Fruit fly (Drosophila melanogaster) whole organism, embryonic: Measurements from ENCODE around the gene UQCR-C2.

Experiments used
- Bgb ChIP-seq: fragments of 200-800 bp; sonication (Bioruptor generic); IDR thresholded peaks from 2 replicates; pipeline ENCODE4 v1.3.6; 2022; ENCODE audit warnings: missing biosample characterization, missing genetic modification characterization; ENCODE audit not compliant: partially characterized antibody
- Blimp-1 ChIP-seq: fragments of 200-800 bp; sonication (Bioruptor generic); optimal IDR thresholded peaks from 3 replicates; lab custom pipeline; 2018; ENCODE audit warnings: missing biosample characterization, missing genetic modification characterization, mild to moderate bottlenecking, moderate library complexity, missing genetic modification reagents
- CG10267 ChIP-seq: fragments of 200-800 bp; sonication (Bioruptor generic); optimal IDR thresholded peaks from 2 replicates; lab custom pipeline; 2018; ENCODE audit warnings: missing biosample characterization, mild to moderate bottlenecking, missing genetic modification characterization, moderate library complexity
- CG13287 ChIP-seq: fragments of 200-800 bp; sonication (Bioruptor generic); IDR thresholded peaks from 2 replicates; pipeline ENCODE4 v1.3.6; 2022; ENCODE audit warnings: missing biosample characterization, missing genetic modification characterization; ENCODE audit not compliant: partially characterized antibody
- CG14441 ChIP-seq: fragments of 200-800 bp; sonication (Bioruptor generic); IDR thresholded peaks from 2 replicates; pipeline ENCODE4 v1.3.6; 2022; ENCODE audit warnings: missing biosample characterization, missing genetic modification characterization
- CG14710 ChIP-seq: fragments of 200-800 bp; sonication (Bioruptor generic); optimal IDR thresholded peaks from 3 replicates; lab custom pipeline; 2019; ENCODE audit warnings: missing biosample characterization, mild to moderate bottlenecking, missing genetic modification characterization, moderate library complexity
- CG1603 ChIP-seq: fragments of 200-800 bp; sonication (Bioruptor generic); optimal IDR thresholded peaks from 2 replicates; lab custom pipeline; 2019; ENCODE audit warnings: missing biosample characterization, mild to moderate bottlenecking, missing genetic modification characterization, moderate library complexity
- CG17829 ChIP-seq: fragments of 200-800 bp; optimal IDR thresholded peaks from 2 replicates; lab custom pipeline; 2019; ENCODE audit warnings: missing biosample characterization, mild to moderate bottlenecking, missing genetic modification characterization, moderate library complexity
- CG17912 ChIP-seq: fragments of 200-800 bp; sonication (Bioruptor generic); optimal IDR thresholded peaks from 2 replicates; lab custom pipeline; 2018; ENCODE audit warnings: missing biosample characterization, mild to moderate bottlenecking, missing genetic modification characterization
- CG2116 ChIP-seq: fragments of 200-800 bp; sonication (Bioruptor generic); optimal IDR thresholded peaks from 3 replicates; lab custom pipeline; 2018; ENCODE audit warnings: missing biosample characterization, mild to moderate bottlenecking, missing genetic modification characterization
- CG2129 ChIP-seq: fragments of 200-800 bp; sonication (Bioruptor generic); IDR thresholded peaks from 2 replicates; pipeline ENCODE4 v1.3.6; 2022; ENCODE audit warnings: missing biosample characterization, missing genetic modification characterization; ENCODE audit not compliant: partially characterized antibody
- CG4360 ChIP-seq: fragments of 200-800 bp; sonication (Bioruptor generic); IDR thresholded peaks from 2 replicates; pipeline ENCODE4 v1.3.6; 2022; ENCODE audit warnings: missing biosample characterization, missing genetic modification characterization
- CG6791 ChIP-seq: fragments of 200-800 bp; sonication (Bioruptor generic); IDR thresholded peaks from 3 replicates; pipeline ENCODE4 v1.3.6; 2022; ENCODE audit warnings: missing biosample characterization, missing genetic modification characterization; ENCODE audit not compliant: partially characterized antibody
- CG7745 ChIP-seq: fragments of 200-800 bp; sonication (Bioruptor generic); optimal IDR thresholded peaks from 2 replicates; lab custom pipeline; 2018; ENCODE audit warnings: missing biosample characterization, mild to moderate bottlenecking, missing genetic modification characterization, moderate library complexity
- CG7839 ChIP-seq: fragments of 200-800 bp; sonication (Bioruptor generic); optimal IDR thresholded peaks from 3 replicates; lab custom pipeline; 2018; ENCODE audit warnings: missing biosample characterization, mild to moderate bottlenecking, missing genetic modification characterization, moderate library complexity
- CG9215 ChIP-seq: fragments of 200-800 bp; sonication (Bioruptor generic); IDR thresholded peaks from 2 replicates; pipeline ENCODE4 v1.3.6; 2022; ENCODE audit warnings: missing biosample characterization, missing genetic modification characterization
- Chrac-16 ChIP-seq: fragments of 200-800 bp; sonication (Bioruptor generic); optimal IDR thresholded peaks from 3 replicates; lab custom pipeline; 2016; ENCODE audit warnings: missing biosample characterization, missing genetic modification characterization
- D19B ChIP-seq: fragments of 200-800 bp; sonication (Bioruptor generic); optimal IDR thresholded peaks from 2 replicates; lab custom pipeline; 2017; ENCODE audit warnings: missing biosample characterization, mild to moderate bottlenecking, missing genetic modification characterization
- Dll ChIP-seq: fragments of 200-800 bp; sonication (Bioruptor generic); IDR thresholded peaks from 4 replicates; pipeline ENCODE4 v1.3.6; 2022; ENCODE audit warnings: missing biosample characterization, missing genetic modification characterization; ENCODE audit not compliant: partially characterized antibody
- Doc3 ChIP-seq: fragments of 200-800 bp; sonication (Bioruptor generic); IDR thresholded peaks from 3 replicates; pipeline ENCODE4 v1.3.6; 2022; ENCODE audit warnings: missing biosample characterization, missing genetic modification characterization; ENCODE audit not compliant: partially characterized antibody
- Dp ChIP-seq: fragments of 200-800 bp; sonication (Bioruptor generic); optimal IDR thresholded peaks from 2 replicates; lab custom pipeline; 2018; ENCODE audit warnings: missing biosample characterization, mild to moderate bottlenecking, missing genetic modification characterization, moderate library complexity
- Dref ChIP-seq: fragments of 200-800 bp; sonication (Bioruptor generic); IDR thresholded peaks from 2 replicates; pipeline ENCODE4 v1.3.6; 2022; ENCODE audit warnings: missing biosample characterization, missing genetic modification characterization
- Drgx ChIP-seq: fragments of 200-800 bp; sonication (Bioruptor generic); IDR thresholded peaks from 2 replicates; pipeline ENCODE4 v1.3.6; 2022; ENCODE audit warnings: missing biosample characterization, missing genetic modification characterization
- E2f2 ChIP-seq: fragments of 200-800 bp; sonication (Bioruptor generic); IDR thresholded peaks from 2 replicates; pipeline ENCODE4 v1.3.6; 2022; ENCODE audit warnings: missing biosample characterization, missing genetic modification characterization
- Fer2 ChIP-seq: fragments of 200-800 bp; sonication (Bioruptor generic); optimal IDR thresholded peaks from 2 replicates; lab custom pipeline; 2018; ENCODE audit warnings: missing biosample characterization, mild to moderate bottlenecking, missing genetic modification characterization, moderate library complexity
- HLHmδ ChIP-seq: fragments of 200-800 bp; sonication (Bioruptor generic); optimal IDR thresholded peaks from 2 replicates; lab custom pipeline; 2018; ENCODE audit warnings: missing biosample characterization, mild to moderate bottlenecking, missing genetic modification characterization, moderate library complexity
- HmgZ ChIP-seq: fragments of 200-800 bp; sonication (Bioruptor generic); optimal IDR thresholded peaks from 2 replicates; lab custom pipeline; 2018; ENCODE audit warnings: missing biosample characterization, mild to moderate bottlenecking, missing genetic modification characterization
- MBD-R2 ChIP-seq: fragments of 200-800 bp; sonication (Bioruptor generic); IDR thresholded peaks from 2 replicates; pipeline ENCODE4 v1.3.6; 2022; ENCODE audit warnings: missing biosample characterization, missing genetic modification characterization
- MESR4 ChIP-seq: fragments of 200-800 bp; sonication (Bioruptor generic); optimal IDR thresholded peaks from 2 replicates; lab custom pipeline; 2018; ENCODE audit warnings: missing biosample characterization, mild to moderate bottlenecking, missing genetic modification characterization, moderate library complexity
- Med ChIP-seq: fragments of 200-800 bp; sonication (Bioruptor generic); peaks from one replicate; lab custom pipeline; 2016; ENCODE audit warnings: missing biosample characterization, missing genetic modification characterization, mild to moderate bottlenecking, inconsistent platforms, moderate library complexity
- Sry-δ ChIP-seq: fragments of 200-800 bp; sonication (Bioruptor generic); optimal IDR thresholded peaks from 2 replicates; lab custom pipeline; 2016; ENCODE audit warnings: missing biosample characterization, missing genetic modification characterization
- YL-1 ChIP-seq: fragments of 200-800 bp; sonication (Bioruptor generic); optimal IDR thresholded peaks from 3 replicates; lab custom pipeline; 2017; ENCODE audit warnings: missing biosample characterization, mild to moderate bottlenecking, missing genetic modification characterization
- amos ChIP-seq: fragments of 200-800 bp; sonication (Bioruptor generic); IDR thresholded peaks from 2 replicates; pipeline ENCODE4 v1.3.6; 2022; ENCODE audit warnings: missing biosample characterization, missing genetic modification characterization; ENCODE audit not compliant: partially characterized antibody
- bbx ChIP-seq: fragments of 200-800 bp; sonication (Bioruptor generic); IDR thresholded peaks from 2 replicates; pipeline ENCODE4 v1.3.6; 2022; ENCODE audit warnings: missing biosample characterization, missing genetic modification characterization; ENCODE audit not compliant: partially characterized antibody
- crc ChIP-seq: fragments of 200-800 bp; sonication (Bioruptor generic); optimal IDR thresholded peaks from 2 replicates; lab custom pipeline; 2016; ENCODE audit warnings: missing biosample characterization, missing genetic modification characterization
- exex ChIP-seq: fragments of 200-800 bp; sonication (Bioruptor generic); optimal IDR thresholded peaks from 4 replicates; lab custom pipeline; 2018; ENCODE audit warnings: missing biosample characterization, mild to moderate bottlenecking, missing genetic modification characterization, moderate library complexity
- fd102C ChIP-seq: fragments of 200-800 bp; sonication (Bioruptor generic); optimal IDR thresholded peaks from 2 replicates; lab custom pipeline; 2018; ENCODE audit warnings: missing biosample characterization, mild to moderate bottlenecking, missing genetic modification characterization, moderate library complexity
- gfzf ChIP-seq: fragments of 200-800 bp; sonication (Bioruptor generic); optimal IDR thresholded peaks from 2 replicates; lab custom pipeline; 2016; ENCODE audit warnings: missing biosample characterization, mild to moderate bottlenecking, missing genetic modification characterization, moderate library complexity
- lbe ChIP-seq: fragments of 200-800 bp; sonication (Bioruptor generic); optimal IDR thresholded peaks from 2 replicates; lab custom pipeline; 2016; ENCODE audit warnings: missing biosample characterization, mild to moderate bottlenecking, missing genetic modification characterization
- nerfin-1 ChIP-seq: fragments of 200-800 bp; sonication (Bioruptor generic); optimal IDR thresholded peaks from 3 replicates; lab custom pipeline; 2019; ENCODE audit warnings: missing biosample characterization, mild to moderate bottlenecking, missing genetic modification characterization, moderate library complexity
- pan ChIP-seq, 4 experiments: fragments of >200 bp in 3 of 4; fragments of 200-800 bp in 1 of 4; sonication (Bioruptor generic) in 1 of 4; optimal IDR thresholded peaks in 3 of 4; IDR thresholded peaks in 1 of 4; 2 replicates each; pipeline versions ENCODE4 v1.3.6 to Lab custom; 2017 to 2022; ENCODE audit warnings: missing biosample characterization in 2 of 4, missing genetic modification characterization in 2 of 4, mixed read lengths in 1 of 4
- pzg ChIP-seq: fragments of 200-800 bp; sonication (Bioruptor generic); optimal IDR thresholded peaks from 3 replicates; lab custom pipeline; 2018; ENCODE audit warnings: missing biosample characterization, mild to moderate bottlenecking, missing genetic modification characterization, moderate library complexity
- schlank ChIP-seq: fragments of 200-800 bp; sonication (Bioruptor generic); optimal IDR thresholded peaks from 2 replicates; lab custom pipeline; 2018; ENCODE audit warnings: missing biosample characterization, mild to moderate bottlenecking, missing genetic modification characterization
- sd ChIP-seq: fragments of 200-800 bp; sonication (Bioruptor generic); optimal IDR thresholded peaks from 3 replicates; lab custom pipeline; 2018; ENCODE audit warnings: missing biosample characterization, mild to moderate bottlenecking, missing genetic modification characterization, moderate library complexity
- sna ChIP-seq: fragments of 200-800 bp; sonication (Bioruptor generic); IDR thresholded peaks from 2 replicates; pipeline ENCODE4 v1.3.6; 2022; ENCODE audit warnings: missing biosample characterization, missing genetic modification characterization; ENCODE audit not compliant: partially characterized antibody
- stwl ChIP-seq: fragments of 200-800 bp; sonication (Bioruptor generic); optimal IDR thresholded peaks from 3 replicates; lab custom pipeline; 2018; ENCODE audit warnings: missing biosample characterization, mild to moderate bottlenecking, missing genetic modification characterization, moderate library complexity
- trem ChIP-seq: fragments of 200-800 bp; optimal IDR thresholded peaks from 3 replicates; lab custom pipeline; 2019; ENCODE audit warnings: missing biosample characterization, mild to moderate bottlenecking, missing genetic modification characterization, moderate library complexity
- vnd ChIP-seq: fragments of 200-800 bp; sonication (Bioruptor generic); IDR thresholded peaks from 3 replicates; pipeline ENCODE4 v1.3.6; 2022; ENCODE audit warnings: missing biosample characterization, missing genetic modification characterization; ENCODE audit not compliant: partially characterized antibody

The UQCR-C2 gene

DNA sequence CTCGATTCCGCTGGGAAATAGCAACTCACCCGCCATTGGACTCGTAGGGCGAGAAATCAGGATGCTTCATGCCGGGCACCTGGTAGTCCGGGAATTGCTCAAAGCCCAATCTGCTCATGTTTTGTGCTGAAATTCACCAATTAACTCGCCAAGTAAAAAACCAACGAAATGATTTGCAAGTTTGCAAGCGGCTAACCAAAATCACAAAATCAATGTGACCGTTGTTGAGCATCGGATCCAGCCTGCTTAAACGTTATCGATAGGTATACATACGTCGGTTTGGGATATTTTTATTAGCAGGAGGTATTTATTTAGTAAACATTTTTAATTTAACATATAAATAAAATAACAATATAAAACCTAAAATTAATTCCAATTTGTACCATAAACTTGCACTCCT lies 26.3 kb downstream of the UQCR-C2 start, which contains the start of gene Prosbeta6 (continued):
- TF ChIP-seq Dll (GFP tag; lab: Robert Waterston, UW): peak; percentile 56; the same call in 3 of the 4 replicates
- TF ChIP-seq nerfin-1 (tag; lab: Kevin White, UChicago): peak; percentile 47
- 0 out of 2 replicates have a peak, but pooled peaks have one; percentile 12 for TF ChIP-seq CG2129 (GFP tag; lab: Robert Waterston, UW)
- TF ChIP-seq CG17912 (GFP tag; lab: Kevin White, UChicago): no peak
- peak; percentile 25 for TF ChIP-seq CG1603
- TF ChIP-seq Doc3 (GFP tag; lab: Robert Waterston, UW): peak; percentile 53; the same call in 1 of the 3 replicates
- TF ChIP-seq CG7745: no peak
- TF ChIP-seq MESR4: peak; percentile 60
- TF ChIP-seq CG13287 (GFP tag; lab: Robert Waterston, UW): peak; percentile 71
- no peak for TF ChIP-seq Med (GFP tag; lab: Kevin White, UChicago)
- TF ChIP-seq Fer2 (tag; lab: Kevin White, UChicago): no peak
- no peak for TF ChIP-seq schlank (tag; lab: Kevin White, UChicago)
- TF ChIP-seq trem: peak; percentile 55
- peak; percentile 5 for TF ChIP-seq HmgZ
- peak; percentile 44 for TF ChIP-seq Dp
- TF ChIP-seq sna (GFP tag; lab: Robert Waterston, UW): 0 out of 2 replicates have a peak, but pooled peaks have one; percentile 45
- TF ChIP-seq Chrac-16: no peak
- TF ChIP-seq CG14441 (GFP tag; lab: Robert Waterston, UW): no peak
- TF ChIP-seq pzg (GFP tag; lab: Kevin White, UChicago): peak; percentile 66
- no peak for TF ChIP-seq CG7839
- TF ChIP-seq gfzf (GFP tag; lab: Kevin White, UChicago): peak; percentile 69
- no peak for TF ChIP-seq exex (tag; lab: Kevin White, UChicago)
- peak; percentile 27 for TF ChIP-seq CG14710 (tag; lab: Kevin White, UChicago)
- TF ChIP-seq CG9215 (GFP tag; lab: Robert Waterston, UW): no peak
- peak; percentile 16 for TF ChIP-seq CG2116 (GFP tag; lab: Kevin White, UChicago)
- TF ChIP-seq stwl (tag; lab: Kevin White, UChicago): peak; percentile 45
- no peak for TF ChIP-seq Drgx (GFP tag; lab: Robert Waterston, UW)
- peak; percentile 10 for TF ChIP-seq CG17829 (tag; lab: Kevin White, UChicago)
- peak; percentile 45 for TF ChIP-seq sd
- TF ChIP-seq E2f2 (GFP tag; lab: Robert Waterston, UW): peak; percentile 48
- TF ChIP-seq CG6791 (GFP tag; lab: Robert Waterston, UW): peak; percentile 60; the same call in 1 of the 3 replicates
- peak; percentile 71 for TF ChIP-seq Dref (GFP tag; lab: Robert Waterston, UW)
- peak; percentile 15 for TF ChIP-seq lbe (GFP tag; lab: Kevin White, UChicago)
- no peak for TF ChIP-seq CG4360 (GFP tag; lab: Robert Waterston, UW)
- TF ChIP-seq D19B (GFP tag; lab: Kevin White, UChicago): no peak
- TF ChIP-seq HLHmδ (GFP tag; lab: Kevin White, UChicago): no peak
- peak; percentile 62 for TF ChIP-seq amos (GFP tag; lab: Robert Waterston, UW)
- no peak for TF ChIP-seq fd102C (GFP tag; lab: Kevin White, UChicago)
- TF ChIP-seq YL-1 (GFP tag; lab: Kevin White, UChicago): peak; percentile 13
- peak; percentile 50 for TF ChIP-seq Sry-δ
- peak; percentile 22 for TF ChIP-seq CG10267 (tag; lab: Kevin White, UChicago)
- peak; percentile 59 for TF ChIP-seq MBD-R2 (GFP tag; lab: Robert Waterston, UW)
- peak; percentile 56 for TF ChIP-seq Bgb (GFP tag; lab: Robert Waterston, UW)
- TF ChIP-seq Blimp-1 (GFP tag; lab: Kevin White, UChicago): no peak
- no peak for TF ChIP-seq vnd (GFP tag; lab: Robert Waterston, UW)
- no peak for TF ChIP-seq crc (GFP tag; lab: Kevin White, UChicago)
- TF ChIP-seq bbx: peak; percentile 45; the same call in 1 of the 2 replicates
- TF ChIP-seq pan (optimal IDR thresholded peaks at IDR 0.05; lab: Kevin White, UChicago): no peak
- no peak for TF ChIP-seq pan (GFP tag; optimal IDR thresholded peaks at IDR 0.05 in 1 of 2, IDR thresholded peaks at IDR 0.05 in 1 of 2)
